Worm (Caenorhabditis elegans) whole organism, L4/young adult: ENCODE data around the gene K09C6.2.
"Not testable (repeated sequence)": the region's sequence is repeated elsewhere in the genome, so short reads cannot be mapped to it uniquely, and the experiment has no call there.

Source experiments
- W03F9.2 ChIP-seq: fragments of 150-350 bp; optimal IDR thresholded peaks from 2 replicates; lab custom pipeline; 2014; ENCODE audit warnings: missing biosample characterization, missing genetic modification characterization
- dao-5 ChIP-seq: sonication (generic microtip); optimal IDR thresholded peaks from 2 replicates; lab custom pipeline; 2016; ENCODE audit warnings: missing genotype, missing genetic modification characterization, moderate library complexity, missing compliant biosample characterization
- him-1 ChIP-seq: sonication (generic microtip); optimal IDR thresholded peaks from 2 replicates; lab custom pipeline; 2016; ENCODE audit warnings: missing genotype, missing genetic modification reagents, missing genetic modification characterization, missing compliant biosample characterization

The K09C6.2 gene

DNA sequence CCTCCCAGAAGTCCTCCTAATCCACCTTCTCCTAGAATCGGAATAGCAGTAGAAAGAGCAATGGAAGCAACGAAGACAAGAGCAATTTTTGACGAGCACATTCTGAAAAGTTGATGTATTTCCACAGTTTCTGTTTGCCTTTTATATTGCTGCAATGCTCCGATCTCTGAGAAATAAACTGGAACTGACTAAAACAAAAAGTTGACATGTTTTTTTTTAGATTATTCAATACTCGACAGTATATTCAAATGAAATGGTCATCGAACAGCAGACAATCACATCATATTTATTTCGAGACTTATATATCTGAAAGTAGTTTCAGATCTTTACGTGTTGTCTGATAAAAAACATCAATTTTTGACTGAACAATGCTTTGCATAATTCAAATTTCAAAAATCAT is 33.8 kb downstream of the K09C6.2 start, which contains the start of gene srlf-21:
Gene srlf-21, minus strand, starts transcription at position 101 of the 400 bp plus-strand sequence.
- TF ChIP-seq W03F9.2 (tag; lab: Kevin White, UChicago), result no peak
- TF ChIP-seq dao-5 (tag; lab: Kevin White, UChicago), result no peak
- TF ChIP-seq him-1 (tag; lab: Kevin White, UChicago), result no peak

DNA sequence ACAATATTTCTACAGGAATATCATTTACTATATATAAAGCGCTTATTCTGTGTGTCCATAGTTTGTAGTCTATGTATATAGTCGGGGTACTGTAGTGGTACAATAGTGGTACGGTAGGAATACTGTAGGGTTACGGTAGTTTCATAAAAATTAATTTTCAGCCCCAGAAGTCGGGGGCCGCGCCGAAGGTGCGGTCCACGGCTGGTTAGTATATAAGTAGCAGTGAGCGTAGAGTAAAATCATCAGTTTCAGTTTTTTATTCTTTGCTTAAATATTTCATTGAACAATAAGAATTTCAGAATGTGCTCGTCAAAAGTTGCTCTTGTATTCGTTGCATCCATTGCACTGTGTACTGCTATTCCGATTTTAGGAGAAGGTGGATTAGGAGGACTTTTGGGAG is 34.2 kb downstream of the K09C6.2 start, which contains the start of gene srlf-22:
Gene srlf-22, plus strand, starts transcription at position 301 of the 400 bp plus-strand sequence.
- TF ChIP-seq him-1, dao-5, W03F9.2 (tag; lab: Kevin White, UChicago): not testable (repeated sequence)

DNA sequence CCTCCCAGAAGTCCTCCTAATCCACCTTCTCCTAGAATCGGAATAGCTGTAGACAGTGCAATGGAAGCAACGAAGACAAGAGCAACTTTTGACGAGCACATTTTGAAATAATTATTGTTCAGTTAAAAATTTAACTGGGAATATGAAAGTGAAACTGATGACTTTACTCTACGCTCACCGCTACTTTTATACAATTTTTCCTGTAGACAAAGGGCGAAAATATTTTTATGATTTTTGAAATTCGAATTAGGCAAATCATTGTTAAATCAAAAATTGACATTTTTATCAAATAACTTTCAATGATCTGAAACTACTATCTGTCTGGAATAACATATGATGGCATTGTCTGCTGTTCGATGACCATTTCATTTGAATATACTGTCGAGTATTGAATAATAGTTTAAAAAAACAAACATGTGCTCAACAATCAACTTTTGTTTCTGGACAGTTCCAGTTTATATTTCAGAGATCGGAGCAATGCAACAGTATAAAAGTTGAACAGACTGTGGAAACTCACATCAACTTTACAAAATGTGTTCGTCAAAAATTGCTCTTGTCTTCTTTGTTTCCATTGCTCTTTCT is 36.9 kb downstream of the K09C6.2 start, which contains the start of the genes srlf-23 and srlf-20:
Gene srlf-23, minus strand, starts transcription at position 101 of the 582 bp plus-strand sequence.
Gene srlf-20, plus strand, starts transcription at position 532 of the 582 bp plus-strand sequence.
- TF ChIP-seq dao-5 (tag; lab: Kevin White, UChicago) (no peak), him-1 (tag; lab: Kevin White, UChicago) (no peak), W03F9.2 (tag; lab: Kevin White, UChicago) (no peak)

- TF ChIP-seq dao-5 (tag; lab: Kevin White, UChicago) (no peak), W03F9.2 (tag; lab: Kevin White, UChicago) (no peak), him-1 (tag; lab: Kevin White, UChicago) (no peak)
Measured at ce11 chrV:899087-899486, 42.4 kb downstream of the K09C6.2 start, which contains the start of gene nas-32. TSS of gene nas-32 (minus strand) at chrV:899187.

DNA sequence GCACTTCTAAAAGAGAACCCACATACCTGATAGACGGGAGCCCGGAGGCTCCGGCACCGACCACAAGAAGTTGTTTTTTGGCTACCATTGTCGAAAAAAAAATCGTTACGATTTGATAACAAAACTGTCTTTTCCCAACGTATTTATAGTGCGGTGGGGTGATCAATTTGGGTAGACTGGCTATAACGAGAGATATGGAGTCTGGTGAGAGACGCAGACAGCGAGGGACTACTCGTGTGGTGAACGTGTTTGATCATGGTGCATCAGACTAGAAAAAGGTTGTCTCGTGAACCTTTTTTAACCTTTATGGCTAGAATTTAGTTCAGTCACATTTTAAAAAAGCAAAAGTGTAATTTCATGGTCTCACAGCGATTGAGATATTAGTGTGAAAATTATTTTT is 46.8 kb downstream of the K09C6.2 start, which contains the start of gene fmo-5:
Gene fmo-5, minus strand, starts transcription at position 206 of the 400 bp plus-strand sequence.
- TF ChIP-seq dao-5 (tag; lab: Kevin White, UChicago), result no peak
- no peak for TF ChIP-seq W03F9.2 (tag; lab: Kevin White, UChicago)
- TF ChIP-seq him-1 (tag; lab: Kevin White, UChicago), result no peak

DNA sequence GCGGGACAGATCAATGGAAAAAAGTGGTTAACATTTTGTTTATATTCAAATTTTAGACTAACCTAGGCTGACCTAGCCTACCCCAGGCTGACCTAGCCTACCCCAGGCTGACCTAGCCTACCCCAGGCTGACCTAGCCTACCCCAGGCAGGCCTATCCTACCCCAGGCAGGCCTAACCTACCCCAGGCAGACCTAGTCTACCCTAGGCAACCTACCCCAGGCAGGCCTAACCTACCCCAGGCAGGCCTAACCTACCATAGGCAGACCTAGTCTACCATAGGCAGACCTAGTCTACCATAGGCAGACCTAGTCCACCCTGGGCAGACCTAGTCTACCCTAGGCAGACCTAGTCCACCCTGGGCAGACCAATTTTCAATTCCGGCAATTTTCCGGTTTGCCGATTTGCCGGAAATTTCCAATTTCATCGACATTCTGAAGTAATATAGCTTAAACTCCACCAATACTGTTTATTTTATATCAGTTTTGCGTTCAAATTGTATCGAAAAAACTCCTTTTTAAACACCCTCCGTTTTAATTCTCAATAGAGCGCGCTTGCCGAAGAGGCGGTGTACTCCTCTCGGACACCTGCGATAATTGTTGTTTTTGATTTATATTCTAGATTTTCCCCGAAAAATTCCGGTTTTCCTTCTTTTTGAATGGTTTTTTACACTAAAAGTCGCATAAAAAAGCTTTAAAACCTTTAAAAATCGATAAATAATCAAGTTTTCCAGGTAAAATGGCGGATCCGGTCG is 47.8 kb downstream of the K09C6.2 start, which contains the start of gene trm-2A:
Gene trm-2A, plus strand, starts transcription at position 732 of the 752 bp plus-strand sequence.
- TF ChIP-seq W03F9.2 (tag; lab: Kevin White, UChicago) (peak; percentile 22), him-1 (tag; lab: Kevin White, UChicago) (no peak)

ce11 chrV:908681-909080 is 52.0 kb downstream of the K09C6.2 start:
- TF ChIP-seq him-1 (tag; lab: Kevin White, UChicago), result no peak

DNA sequence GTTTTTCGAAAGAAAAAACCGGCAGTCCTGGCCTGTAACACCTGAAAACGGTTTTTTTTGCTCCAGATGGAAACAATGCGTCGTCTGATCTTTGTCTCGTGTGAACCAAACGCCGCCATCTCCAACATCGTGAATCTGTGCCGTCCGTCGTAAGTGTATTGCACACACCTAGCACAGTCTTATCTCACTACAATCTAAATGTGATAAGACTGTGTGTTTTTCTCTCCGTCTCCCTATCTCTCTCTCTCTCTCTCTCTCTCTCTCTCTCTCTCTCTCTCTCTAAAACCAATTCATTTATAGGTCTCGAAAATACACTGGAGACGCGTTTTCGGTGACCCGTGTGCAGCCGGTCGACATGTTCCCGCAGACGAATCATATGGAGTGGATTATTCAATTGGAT is 53.9 kb downstream of the K09C6.2 start:
- TF ChIP-seq dao-5 (tag; lab: Kevin White, UChicago) (no peak), W03F9.2 (tag; lab: Kevin White, UChicago) (no peak), him-1 (tag; lab: Kevin White, UChicago) (no peak)

ce11 chrV:911474-911873 is 54.8 kb downstream of the K09C6.2 start, which contains the start of gene adh-5:
TSS of gene adh-5 (plus strand) at chrV:911774.
- TF ChIP-seq him-1 (tag; lab: Kevin White, UChicago) (no peak), W03F9.2 (tag; lab: Kevin White, UChicago) (no peak), dao-5 (tag; lab: Kevin White, UChicago) (no peak)
